Worm (Caenorhabditis elegans) whole organism, L4/young adult: ENCODE results near the gene C12D5.9.

Experiments used
- W03F9.2 ChIP-seq: fragments of 150-350 bp; optimal IDR thresholded peaks from 2 replicates; lab custom pipeline; 2014; ENCODE audit warnings: missing biosample characterization, missing genetic modification characterization
- him-1 ChIP-seq: sonication (generic microtip); optimal IDR thresholded peaks from 2 replicates; lab custom pipeline; 2016; ENCODE audit warnings: missing genotype, missing genetic modification reagents, missing genetic modification characterization, missing compliant biosample characterization

- no peak for TF ChIP-seq him-1 (tag; lab: Kevin White, UChicago)
- TF ChIP-seq W03F9.2 (tag; lab: Kevin White, UChicago), result no peak
Measured at ce11 chrV:7689888-7690287, at the start of gene C12D5.9.
